Fruit fly (Drosophila melanogaster): ENCODE data around the gene CG34426.

DNA sequence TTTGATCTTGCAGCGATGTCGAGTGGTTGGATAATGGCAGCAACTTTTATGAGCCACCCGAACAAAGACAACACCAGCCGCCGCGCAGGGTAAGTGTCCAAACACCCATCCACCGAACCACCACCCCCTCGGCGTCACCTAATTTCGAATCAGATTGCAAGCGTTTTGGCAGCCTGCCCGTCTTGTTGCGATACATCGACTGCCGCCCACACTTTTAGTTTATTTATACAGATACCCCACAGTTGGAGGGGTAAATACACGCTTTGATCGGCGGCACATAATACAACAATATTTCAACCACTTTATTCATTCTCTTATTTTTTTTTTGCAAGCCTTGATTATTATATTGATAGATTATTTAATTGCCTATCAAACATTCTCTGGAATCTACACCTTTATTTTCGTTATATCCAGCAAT lies 39.2 kb upstream of the CG34426 start:
- no peak for TF ChIP-seq CG8478 (optimal IDR thresholded peaks at IDR 0.05)
- no peak for TF ChIP-seq CTCF (optimal IDR thresholded peaks at IDR 0.05)

Measured in S2 (cell line).